Worm (Caenorhabditis elegans) whole organism, young adult: ENCODE data around the gene set-21.

ENCODE experiments used
- B0035.1 ChIP-seq: sonication (generic microtip); optimal IDR thresholded peaks from 2 replicates; lab custom pipeline; 2016; ENCODE audit warnings: missing genetic modification characterization, mild to moderate bottlenecking, missing compliant biosample characterization, missing genotype, missing genetic modification reagents
- D2030.7 ChIP-seq: fragments of 200-800 bp; sonication (Bioruptor generic); IDR thresholded peaks from 2 replicates; pipeline ENCODE4 v1.3.6; 2022; ENCODE audit warnings: missing genetic modification reagents, missing genetic modification characterization, missing compliant biosample characterization
- F49E8.2 ChIP-seq: sonication (generic microtip); optimal IDR thresholded peaks from 3 replicates; lab custom pipeline; 2017; ENCODE audit warnings: missing genetic modification characterization, mild to moderate bottlenecking, missing compliant biosample characterization, antibody characterized with exemption, moderate library complexity; ENCODE audit not compliant: insufficient read depth
- F57A8.1 ChIP-seq: fragments of 200-800 bp; sonication (Bioruptor generic); optimal IDR thresholded peaks from 2 replicates; lab custom pipeline; 2018; ENCODE audit warnings: mild to moderate bottlenecking, missing genetic modification characterization, moderate library complexity, missing compliant biosample characterization
- T07F8.4 ChIP-seq: sonication (generic microtip); optimal IDR thresholded peaks from 2 replicates; lab custom pipeline; 2016; ENCODE audit warnings: mild to moderate bottlenecking, missing genetic modification characterization, moderate library complexity, missing compliant biosample characterization
- Y53G8AR.9 ChIP-seq: fragments of 200-800 bp; sonication (Bioruptor generic); conservative IDR thresholded peaks from 2 replicates; pipeline ENCODE4 v1.3.6; 2022; ENCODE audit warnings: missing genetic modification reagents, missing genetic modification characterization, missing compliant biosample characterization
- Y67H2A.10 ChIP-seq: fragments of 200-800 bp; sonication (Bioruptor generic); conservative IDR thresholded peaks from 2 replicates; pipeline ENCODE4 v1.3.6; 2022; ENCODE audit warnings: missing genetic modification reagents, missing genetic modification characterization, missing compliant biosample characterization
- Y79H2A.3 ChIP-seq: fragments of 200-800 bp; sonication (Bioruptor generic); conservative IDR thresholded peaks from 2 replicates; pipeline ENCODE4 v1.3.6; 2022; ENCODE audit warnings: missing genetic modification reagents, missing genetic modification characterization, missing compliant biosample characterization
- Y95B8A.8 ChIP-seq: fragments of 200-800 bp; sonication (Bioruptor generic); IDR thresholded peaks from 2 replicates; pipeline ENCODE4 v1.3.6; 2022; ENCODE audit warnings: missing genetic modification reagents, missing genetic modification characterization, missing compliant biosample characterization
- ama-1 ChIP-seq, 3 experiments: fragments of 150-350 bp in 1 of 3; sonication (generic microtip) in 2 of 3; optimal IDR thresholded peaks; 2 replicates each; lab custom pipeline; 2014 to 2018; ENCODE audit warnings: missing biosample characterization in 2 of 3, missing genetic modification characterization in 2 of 3, missing genetic modification reagents in 2 of 3
- aptf-2 ChIP-seq: fragments of 200-800 bp; sonication (Bioruptor generic); conservative IDR thresholded peaks from 2 replicates; pipeline ENCODE4 v1.3.6; 2022; ENCODE audit warnings: missing genetic modification reagents, missing genetic modification characterization, missing compliant biosample characterization
- attf-5 ChIP-seq: fragments of 200-800 bp; sonication (Bioruptor generic); optimal IDR thresholded peaks from 2 replicates; lab custom pipeline; 2018; ENCODE audit warnings: mild to moderate bottlenecking, missing genetic modification characterization, missing compliant biosample characterization
- cebp-1 ChIP-seq, 2 experiments: fragments of 200-800 bp in 1 of 2; sonication (Bioruptor generic) in 1 of 2; sonication (generic microtip) in 1 of 2; IDR thresholded peaks in 1 of 2; optimal IDR thresholded peaks in 1 of 2; 2 replicates each; pipeline versions ENCODE4 v1.3.6 to Lab custom; 2017 to 2022; ENCODE audit warnings: missing compliant biosample characterization in 2 of 2, missing genetic modification characterization in 2 of 2, mild to moderate bottlenecking in 1 of 2, missing genetic modification reagents in 1 of 2, moderate library complexity in 1 of 2
- cebp-2 ChIP-seq: fragments of 200-800 bp; sonication (Bioruptor generic); IDR thresholded peaks from 2 replicates; pipeline ENCODE4 v1.3.6; 2022; ENCODE audit warnings: missing genetic modification characterization, missing compliant biosample characterization
- ceh-100 ChIP-seq: fragments of 200-800 bp; sonication (Bioruptor generic); IDR thresholded peaks from 2 replicates; pipeline ENCODE4 v1.3.6; 2022; ENCODE audit warnings: missing genetic modification reagents, missing genetic modification characterization, missing compliant biosample characterization
- ceh-40 ChIP-seq: fragments of 200-800 bp; sonication (Bioruptor generic); IDR thresholded peaks from 2 replicates; pipeline ENCODE4 v1.3.6; 2022; ENCODE audit warnings: missing genetic modification characterization, missing compliant biosample characterization
- ceh-58 ChIP-seq: fragments of 200-800 bp; sonication (Bioruptor generic); IDR thresholded peaks from 2 replicates; pipeline ENCODE4 v1.3.6; 2022; ENCODE audit warnings: missing genetic modification characterization, missing compliant biosample characterization
- ceh-79 ChIP-seq: sonication (generic microtip); optimal IDR thresholded peaks from 2 replicates; lab custom pipeline; 2017; ENCODE audit warnings: mild to moderate bottlenecking, missing genetic modification characterization, missing compliant biosample characterization
- dpff-1 ChIP-seq: sonication (generic microtip); optimal IDR thresholded peaks from 2 replicates; lab custom pipeline; 2017; ENCODE audit warnings: mild to moderate bottlenecking, missing genetic modification characterization, missing compliant biosample characterization
- egl-18 ChIP-seq: fragments of 200-800 bp; sonication (Bioruptor generic); IDR thresholded peaks from 2 replicates; pipeline ENCODE4 v1.3.6; 2022; ENCODE audit warnings: missing genetic modification reagents, missing genetic modification characterization, missing compliant biosample characterization
- egl-44 ChIP-seq: fragments of 200-800 bp; sonication (Bioruptor generic); IDR thresholded peaks from 2 replicates; pipeline ENCODE4 v1.3.6; 2022; ENCODE audit warnings: missing genetic modification reagents, missing genetic modification characterization, missing compliant biosample characterization
- ets-4 ChIP-seq: fragments of 200-800 bp; sonication (Bioruptor generic); optimal IDR thresholded peaks from 2 replicates; lab custom pipeline; 2018; ENCODE audit warnings: mild to moderate bottlenecking, missing genetic modification characterization, missing compliant biosample characterization
- fkh-3 ChIP-seq: sonication (generic microtip); optimal IDR thresholded peaks from 2 replicates; lab custom pipeline; 2016; ENCODE audit warnings: mild to moderate bottlenecking, missing genetic modification characterization, missing compliant biosample characterization
- hlh-12 ChIP-seq: sonication (generic microtip); optimal IDR thresholded peaks from 2 replicates; lab custom pipeline; 2016; ENCODE audit warnings: missing genetic modification characterization, missing compliant biosample characterization
- hrde-1 ChIP-seq: sonication (generic microtip); optimal IDR thresholded peaks from 2 replicates; lab custom pipeline; 2016; ENCODE audit warnings: missing genetic modification characterization, mild to moderate bottlenecking, missing compliant biosample characterization, moderate library complexity, missing genotype, missing genetic modification reagents, borderline replicate concordance
- hsf-1 ChIP-seq: fragments of 200-800 bp; sonication (Bioruptor generic); IDR thresholded peaks from 2 replicates; pipeline ENCODE4 v1.3.6; 2022; ENCODE audit warnings: missing genetic modification reagents, missing genetic modification characterization, missing compliant biosample characterization
- lag-1 ChIP-seq: fragments of 200-800 bp; sonication (Bioruptor generic); IDR thresholded peaks from 2 replicates; pipeline ENCODE4 v1.3.6; 2022; ENCODE audit warnings: missing genetic modification reagents, missing genetic modification characterization, missing compliant biosample characterization
- lin-35 ChIP-seq, 3 experiments: fragments of 150-350 bp in 2 of 3; sonication (generic microtip) in 1 of 3; optimal IDR thresholded peaks; 2 replicates each; lab custom pipeline; 2014 to 2018; ENCODE audit warnings: missing biosample characterization in 3 of 3, missing genetic modification characterization in 3 of 3, missing genetic modification reagents in 3 of 3
- lir-1 ChIP-seq: fragments of 200-800 bp; sonication (Bioruptor generic); conservative IDR thresholded peaks from 2 replicates; pipeline ENCODE4 v1.3.6; 2022; ENCODE audit warnings: missing genetic modification reagents, missing genetic modification characterization, missing compliant biosample characterization
- lsl-1 ChIP-seq: fragments of 200-800 bp; sonication (Bioruptor generic); optimal IDR thresholded peaks from 2 replicates; lab custom pipeline; 2018; ENCODE audit warnings: mild to moderate bottlenecking, missing genetic modification characterization, moderate library complexity, missing compliant biosample characterization
- lsy-27 ChIP-seq: sonication (generic microtip); optimal IDR thresholded peaks from 2 replicates; lab custom pipeline; 2017; ENCODE audit warnings: missing genetic modification characterization, mild to moderate bottlenecking, missing compliant biosample characterization, antibody characterized with exemption, missing genotype, borderline replicate concordance; ENCODE audit not compliant: insufficient read depth
- madf-3 ChIP-seq: fragments of 200-800 bp; sonication (Bioruptor generic); IDR thresholded peaks from 2 replicates; pipeline ENCODE4 v1.3.6; 2022; ENCODE audit warnings: missing genetic modification reagents, missing genetic modification characterization, missing compliant biosample characterization
- mel-28 ChIP-seq: sonication (generic microtip); optimal IDR thresholded peaks from 2 replicates; lab custom pipeline; 2016; ENCODE audit warnings: borderline replicate concordance, mild to moderate bottlenecking, missing genetic modification characterization, missing compliant biosample characterization
- mes-4 ChIP-seq: sonication (generic microtip); optimal IDR thresholded peaks from 2 replicates; lab custom pipeline; 2016; ENCODE audit warnings: missing genotype, missing genetic modification characterization, missing compliant biosample characterization
- mxl-1 ChIP-seq: sonication (generic microtip); optimal IDR thresholded peaks from 2 replicates; lab custom pipeline; 2016; ENCODE audit warnings: missing genetic modification characterization, missing compliant biosample characterization
- nfya-1 ChIP-seq: sonication (generic microtip); optimal IDR thresholded peaks from 2 replicates; lab custom pipeline; 2017; ENCODE audit warnings: antibody characterized with exemption, missing compliant biosample characterization, missing genetic modification characterization, borderline replicate concordance; ENCODE audit not compliant: insufficient read depth
- nhr-80 ChIP-seq: sonication (generic microtip); optimal IDR thresholded peaks from 2 replicates; lab custom pipeline; 2016; ENCODE audit warnings: missing genetic modification characterization, missing compliant biosample characterization
- rcor-1 ChIP-seq: fragments of 200-800 bp; sonication (Bioruptor generic); IDR thresholded peaks from 2 replicates; pipeline ENCODE4 v1.3.6; 2022; ENCODE audit warnings: missing genetic modification reagents, missing genetic modification characterization, missing compliant biosample characterization
- repo-1 ChIP-seq: sonication (generic microtip); optimal IDR thresholded peaks from 2 replicates; lab custom pipeline; 2017; ENCODE audit warnings: mild to moderate bottlenecking, missing genetic modification characterization, missing compliant biosample characterization
- sea-2 ChIP-seq: fragments of 200-800 bp; sonication (Bioruptor generic); IDR thresholded peaks from 2 replicates; pipeline ENCODE4 v1.3.6; 2022; ENCODE audit warnings: missing genetic modification characterization, missing compliant biosample characterization
- snpc-1.1 ChIP-seq: sonication (generic microtip); optimal IDR thresholded peaks from 2 replicates; lab custom pipeline; 2017; ENCODE audit warnings: missing genetic modification characterization, mild to moderate bottlenecking, missing compliant biosample characterization, antibody characterized with exemption, moderate library complexity, missing genotype, missing genetic modification reagents; ENCODE audit not compliant: insufficient read depth
- tbp1 ChIP-seq: fragments of 200-800 bp; sonication (Bioruptor generic); optimal IDR thresholded peaks from 2 replicates; lab custom pipeline; 2018; ENCODE audit warnings: mild to moderate bottlenecking, missing genetic modification characterization, missing compliant biosample characterization
- tbx-9 ChIP-seq: sonication (generic microtip); optimal IDR thresholded peaks from 2 replicates; lab custom pipeline; 2016; ENCODE audit warnings: borderline replicate concordance, missing genetic modification characterization, inconsistent platforms, missing compliant biosample characterization
- tlf-1 ChIP-seq: fragments of 200-800 bp; sonication (Bioruptor generic); optimal IDR thresholded peaks from 2 replicates; lab custom pipeline; 2018; ENCODE audit warnings: mild to moderate bottlenecking, missing genetic modification characterization, missing compliant biosample characterization
- xnd-1 ChIP-seq: sonication (generic microtip); optimal IDR thresholded peaks from 2 replicates; lab custom pipeline; 2016; ENCODE audit warnings: missing genotype, missing genetic modification reagents, missing genetic modification characterization, missing compliant biosample characterization
- ztf-25 ChIP-seq: fragments of 200-800 bp; sonication (Bioruptor generic); IDR thresholded peaks from 2 replicates; pipeline ENCODE4 v1.3.6; 2022; ENCODE audit warnings: missing genetic modification reagents, missing genetic modification characterization, missing compliant biosample characterization
- ztf-28 ChIP-seq: fragments of 200-800 bp; sonication (Bioruptor generic); IDR thresholded peaks from 2 replicates; pipeline ENCODE4 v1.3.6; 2022; ENCODE audit warnings: missing genetic modification reagents, missing genetic modification characterization, missing compliant biosample characterization

Gene set-21

DNA sequence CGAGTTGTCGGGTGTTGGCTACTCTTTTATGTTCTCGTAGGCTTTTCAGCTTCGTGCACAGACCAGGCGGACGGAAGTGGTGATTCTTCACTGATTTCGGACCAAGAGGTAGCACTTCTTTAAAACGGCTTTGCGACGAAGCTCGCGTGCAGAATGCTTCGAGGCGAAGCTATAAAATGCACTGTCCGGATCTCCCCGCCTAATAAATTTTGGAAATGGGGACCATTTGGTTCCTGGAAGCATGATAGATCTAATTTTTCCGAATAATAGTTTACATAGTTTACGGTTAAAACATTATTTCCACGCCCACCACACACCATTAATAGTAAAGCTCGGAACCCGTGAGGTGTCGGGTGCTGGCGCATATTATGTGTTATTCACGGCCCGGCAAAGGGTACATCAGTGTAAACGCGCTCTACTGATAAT lies 43.1 kb upstream of the set-21 start (continued):
- TF ChIP-seq xnd-1 (tag; lab: Kevin White, UChicago) (peak; percentile 46), mxl-1 (tag; lab: Kevin White, UChicago) (no peak), cebp-2 (GFP tag; lab: Robert Waterston, UW) (no peak), egl-44 (no peak), tbp1 (GFP tag; lab: Kevin White, UChicago) (peak; percentile 70), hsf-1 (peak; percentile 64; the same call in 1 of the 2 replicates), mes-4 (tag; lab: Kevin White, UChicago) (peak; percentile 9), T07F8.4 (tag; lab: Kevin White, UChicago) (no peak), ceh-100 (GFP tag; lab: Robert Waterston, UW) (peak; percentile 73; the same call in 1 of the 2 replicates), Y67H2A.10 (GFP tag; lab: Robert Waterston, UW) (no peak), hrde-1 (tag; lab: Kevin White, UChicago) (peak; percentile 47), ets-4 (no peak), nhr-80 (tag; lab: Kevin White, UChicago) (no peak), lag-1 (GFP tag; lab: Robert Waterston, UW) (no peak), Y79H2A.3 (GFP tag; lab: Robert Waterston, UW) (peak; percentile 48; the same call in 1 of the 2 replicates), tbx-9 (tag; lab: Kevin White, UChicago) (no peak), snpc-1.1 (tag; lab: Kevin White, UChicago) (peak; percentile 95), fkh-3 (tag; lab: Kevin White, UChicago) (no peak), lsy-27 (tag; lab: Kevin White, UChicago) (peak; percentile 25), attf-5 (GFP tag; lab: Kevin White, UChicago) (no peak), hlh-12 (no peak), B0035.1 (tag; lab: Kevin White, UChicago) (no peak), rcor-1 (peak; percentile 60), Y53G8AR.9 (GFP tag; lab: Robert Waterston, UW) (peak; percentile 85), lir-1 (no peak), cebp-1 (GFP tag; IDR thresholded peaks at IDR 0.05; lab: Robert Waterston, UW) (no peak), cebp-1 (tag; optimal IDR thresholded peaks at IDR 0.05; lab: Kevin White, UChicago) (no peak), lsl-1 (peak; percentile 74), lin-35 (GFP tag; optimal IDR thresholded peaks at IDR 0.05; lab: Kevin White, UChicago) (no peak), F49E8.2 (tag; lab: Kevin White, UChicago) (peak; percentile 92), ztf-25 (no peak), ceh-79 (tag; lab: Kevin White, UChicago) (no peak), ceh-40 (GFP tag; lab: Robert Waterston, UW) (no peak), ama-1 (optimal IDR thresholded peaks at IDR 0.05; lab: Kevin White, UChicago) (peak; percentile 50), ama-1 (GFP tag; optimal IDR thresholded peaks at IDR 0.05; lab: Kevin White, UChicago) (no peak), repo-1 (tag; lab: Kevin White, UChicago) (peak; percentile 69), aptf-2 (GFP tag; lab: Robert Waterston, UW) (no peak), dpff-1 (tag; lab: Kevin White, UChicago) (no peak), tlf-1 (GFP tag; lab: Kevin White, UChicago) (peak; percentile 44), sea-2 (GFP tag; lab: Robert Waterston, UW) (no peak), ztf-28 (GFP tag; lab: Robert Waterston, UW) (no peak), mel-28 (tag; lab: Kevin White, UChicago) (no peak), Y95B8A.8 (no peak), nfya-1 (tag; lab: Kevin White, UChicago) (no peak), D2030.7 (GFP tag; lab: Robert Waterston, UW) (peak; percentile 96), ceh-58 (GFP tag; lab: Robert Waterston, UW) (0 out of 2 replicates have a peak, but pooled peaks have one; percentile 52), madf-3 (peak; percentile 71), F57A8.1 (GFP tag; lab: Kevin White, UChicago) (no peak), egl-18 (GFP tag; lab: Robert Waterston, UW) (no peak)
